Worm (Caenorhabditis elegans) whole organism, late embryonic: ENCODE data around the gene ard-1.
A peak's percentile ranks its signal among the peaks of the same experiment; 100 is the strongest.

ENCODE experiments used
- C08G9.2 ChIP-seq: sonication (generic microtip); optimal IDR thresholded peaks from 2 replicates; lab custom pipeline; 2016; ENCODE audit warnings: mild to moderate bottlenecking, missing genetic modification characterization, moderate library complexity, missing compliant biosample characterization
- C38D4.7 ChIP-seq: fragments of 200-800 bp; sonication (Bioruptor generic); optimal IDR thresholded peaks from 2 replicates; lab custom pipeline; 2018; ENCODE audit warnings: mild to moderate bottlenecking, missing genetic modification characterization, moderate library complexity, missing compliant biosample characterization
- F13H6.1 ChIP-seq: sonication (generic microtip); optimal IDR thresholded peaks from 2 replicates; lab custom pipeline; 2016; ENCODE audit warnings: missing genetic modification characterization, missing compliant biosample characterization
- K09A11.1 ChIP-seq: sonication (generic microtip); optimal IDR thresholded peaks from 2 replicates; lab custom pipeline; 2017; ENCODE audit warnings: antibody characterized with exemption, mild to moderate bottlenecking, missing genetic modification characterization, missing compliant biosample characterization; ENCODE audit not compliant: insufficient read depth
- ahr-1 ChIP-seq: sonication (generic microtip); optimal IDR thresholded peaks from 2 replicates; lab custom pipeline; 2016; ENCODE audit warnings: missing genetic modification characterization, missing compliant biosample characterization
- ama-1 ChIP-seq: fragments of 150-350 bp; optimal IDR thresholded peaks from 2 replicates; lab custom pipeline; 2014
- ceh-14 ChIP-seq: sonication (generic microtip); optimal IDR thresholded peaks from 2 replicates; lab custom pipeline; 2016; ENCODE audit warnings: missing genotype, missing genetic modification characterization, missing compliant biosample characterization
- ceh-18 ChIP-seq: sonication (generic microtip); optimal IDR thresholded peaks from 2 replicates; lab custom pipeline; 2016; ENCODE audit warnings: missing genetic modification characterization, missing compliant biosample characterization
- ceh-2 ChIP-seq: sonication (generic microtip); optimal IDR thresholded peaks from 2 replicates; lab custom pipeline; 2016; ENCODE audit warnings: missing genotype, missing genetic modification characterization, missing compliant biosample characterization
- ceh-22 ChIP-seq: sonication (generic microtip); optimal IDR thresholded peaks from 2 replicates; lab custom pipeline; 2017; ENCODE audit warnings: missing biosample characterization, missing genetic modification characterization
- ceh-30 ChIP-seq: fragments of 150-350 bp; optimal IDR thresholded peaks from 2 replicates; lab custom pipeline; 2014; ENCODE audit warnings: missing biosample characterization, missing genetic modification characterization
- ceh-31 ChIP-seq: sonication (generic microtip); optimal IDR thresholded peaks from 2 replicates; lab custom pipeline; 2016; ENCODE audit warnings: missing genetic modification characterization, missing compliant biosample characterization
- ceh-48 ChIP-seq: sonication (generic microtip); optimal IDR thresholded peaks from 2 replicates; lab custom pipeline; 2016; ENCODE audit warnings: missing genetic modification characterization, inconsistent platforms, missing compliant biosample characterization
- che-1 ChIP-seq: sonication (generic microtip); optimal IDR thresholded peaks from 2 replicates; lab custom pipeline; 2016; ENCODE audit warnings: mild to moderate bottlenecking, missing genetic modification characterization, missing compliant biosample characterization
- dmd-4 ChIP-seq: sonication (generic microtip); optimal IDR thresholded peaks from 2 replicates; lab custom pipeline; 2016; ENCODE audit warnings: borderline replicate concordance, missing genetic modification characterization, missing compliant biosample characterization
- dve-1 ChIP-seq: sonication (generic microtip); optimal IDR thresholded peaks from 2 replicates; lab custom pipeline; 2017; ENCODE audit warnings: antibody characterized with exemption, mild to moderate bottlenecking, missing genetic modification characterization, missing compliant biosample characterization
- elt-2 ChIP-seq: sonication (generic microtip); optimal IDR thresholded peaks from 2 replicates; lab custom pipeline; 2016; ENCODE audit warnings: missing genetic modification reagents, missing genetic modification characterization, missing compliant biosample characterization
- fax-1 ChIP-seq: sonication (generic microtip); optimal IDR thresholded peaks from 2 replicates; lab custom pipeline; 2016; ENCODE audit warnings: missing genotype, missing genetic modification characterization, missing compliant biosample characterization
- fkh-6 ChIP-seq: sonication (generic microtip); optimal IDR thresholded peaks from 2 replicates; lab custom pipeline; 2016; ENCODE audit warnings: missing genetic modification characterization, missing compliant biosample characterization
- hlh-13 ChIP-seq: fragments of 200-800 bp; sonication (Bioruptor generic); optimal IDR thresholded peaks from 2 replicates; lab custom pipeline; 2018; ENCODE audit warnings: mild to moderate bottlenecking, missing genetic modification characterization, missing compliant biosample characterization
- hlh-30 ChIP-seq: sonication (generic microtip); optimal IDR thresholded peaks from 2 replicates; lab custom pipeline; 2017; ENCODE audit warnings: antibody characterized with exemption, missing genetic modification characterization, missing compliant biosample characterization; ENCODE audit not compliant: insufficient read depth
- hlh-8 ChIP-seq: sonication (generic microtip); optimal IDR thresholded peaks from 2 replicates; lab custom pipeline; 2016; ENCODE audit warnings: missing genotype, missing genetic modification characterization, missing compliant biosample characterization
- lim-6 ChIP-seq: sonication (generic microtip); optimal IDR thresholded peaks from 2 replicates; lab custom pipeline; 2016; ENCODE audit warnings: missing genetic modification characterization, missing compliant biosample characterization
- nfya-1 ChIP-seq: sonication (generic microtip); optimal IDR thresholded peaks from 2 replicates; lab custom pipeline; 2017; ENCODE audit warnings: missing genetic modification characterization, mild to moderate bottlenecking, missing compliant biosample characterization, antibody characterized with exemption, moderate library complexity
- pax-1 ChIP-seq: fragments of 150-350 bp; optimal IDR thresholded peaks from 2 replicates; lab custom pipeline; 2014; ENCODE audit warnings: missing biosample characterization, missing genetic modification characterization
- ref-2 ChIP-seq: sonication (generic microtip); optimal IDR thresholded peaks from 2 replicates; lab custom pipeline; 2016; ENCODE audit warnings: missing genetic modification characterization, missing compliant biosample characterization
- rnt-1 ChIP-seq: sonication (generic microtip); optimal IDR thresholded peaks from 2 replicates; lab custom pipeline; 2016; ENCODE audit warnings: missing genetic modification characterization, missing compliant biosample characterization
- syd-9 ChIP-seq: sonication (generic microtip); optimal IDR thresholded peaks from 2 replicates; lab custom pipeline; 2016; ENCODE audit warnings: mild to moderate bottlenecking, missing genetic modification characterization, moderate library complexity, missing compliant biosample characterization
- tbx-2 ChIP-seq: sonication (generic microtip); optimal IDR thresholded peaks from 2 replicates; lab custom pipeline; 2016; ENCODE audit warnings: missing genetic modification characterization, missing compliant biosample characterization
- unc-3 ChIP-seq, 2 experiments: fragments of 200-800 bp in 1 of 2; sonication (Bioruptor generic) in 1 of 2; sonication (generic microtip) in 1 of 2; conservative IDR thresholded peaks in 1 of 2; optimal IDR thresholded peaks in 1 of 2; 2 replicates each; pipeline versions ENCODE4 v1.3.6 to Lab custom; 2016 to 2022; ENCODE audit warnings: missing compliant biosample characterization in 2 of 2, missing genetic modification characterization in 2 of 2, missing genetic modification reagents in 1 of 2
- unc-42 ChIP-seq: sonication (generic microtip); optimal IDR thresholded peaks from 2 replicates; lab custom pipeline; 2016; ENCODE audit warnings: missing genotype, missing genetic modification characterization, missing compliant biosample characterization
- unc-55 ChIP-seq: sonication (generic microtip); optimal IDR thresholded peaks from 2 replicates; lab custom pipeline; 2017; ENCODE audit warnings: missing biosample characterization, missing genetic modification reagents, missing genetic modification characterization
- zip-5 ChIP-seq: sonication (generic microtip); optimal IDR thresholded peaks from 2 replicates; lab custom pipeline; 2016; ENCODE audit warnings: missing genetic modification characterization, missing compliant biosample characterization
- ztf-16 ChIP-seq: sonication (generic microtip); optimal IDR thresholded peaks from 2 replicates; lab custom pipeline; 2017; ENCODE audit warnings: missing genetic modification characterization, missing compliant biosample characterization

Gene ard-1

ce11 chrIV:11174772-11175171 lies 43.7 kb downstream of the ard-1 start:
- no peak for TF ChIP-seq fax-1 (tag; lab: Kevin White, UChicago)
- no peak for TF ChIP-seq ztf-16

ce11 chrIV:11176967-11177366 lies 45.9 kb downstream of the ard-1 start, which contains the start of gene rap-3:
Gene rap-3 (plus strand): TSS chrIV:11177267.
- no peak for TF ChIP-seq unc-3 (GFP tag; conservative IDR thresholded peaks at IDR 0.05; lab: Robert Waterston, UW)
- TF ChIP-seq unc-3 (tag; optimal IDR thresholded peaks at IDR 0.05; lab: Kevin White, UChicago): no peak
- TF ChIP-seq fax-1 (tag; lab: Kevin White, UChicago): no peak
- no peak for TF ChIP-seq fkh-6 (tag; lab: Kevin White, UChicago)
- TF ChIP-seq ztf-16: no peak
- no peak for TF ChIP-seq ceh-2 (tag; lab: Kevin White, UChicago)
- TF ChIP-seq ceh-30 (tag; lab: Kevin White, UChicago): no peak
- no peak for TF ChIP-seq unc-42 (tag; lab: Kevin White, UChicago)
- TF ChIP-seq hlh-13 (GFP tag; lab: Kevin White, UChicago): no peak
- TF ChIP-seq ceh-31: no peak
- no peak for TF ChIP-seq hlh-8 (tag; lab: Kevin White, UChicago)
- no peak for TF ChIP-seq F13H6.1 (tag; lab: Kevin White, UChicago)
- no peak for TF ChIP-seq C38D4.7 (GFP tag; lab: Kevin White, UChicago)
- TF ChIP-seq ceh-48 (tag; lab: Kevin White, UChicago): no peak
- TF ChIP-seq syd-9: no peak
- TF ChIP-seq zip-5 (tag; lab: Kevin White, UChicago): no peak
- no peak for TF ChIP-seq ama-1 (lab: Kevin White, UChicago)
- TF ChIP-seq dmd-4 (tag; lab: Kevin White, UChicago): no peak
- TF ChIP-seq K09A11.1 (tag; lab: Kevin White, UChicago): no peak

ce11 chrIV:11178495-11178894 lies 47.4 kb downstream of the ard-1 start, which contains the start of gene C08F8.9:
Gene C08F8.9 (minus strand): TSS chrIV:11178595.
- no peak for TF ChIP-seq dve-1 (tag; lab: Kevin White, UChicago)
- TF ChIP-seq hlh-30: no peak
- no peak for TF ChIP-seq pax-1
- no peak for TF ChIP-seq ceh-18 (tag; lab: Kevin White, UChicago)
- TF ChIP-seq che-1: no peak
- no peak for TF ChIP-seq ceh-22 (tag; lab: Kevin White, UChicago)
- TF ChIP-seq unc-55 (GFP tag; lab: Kevin White, UChicago): no peak
- no peak for TF ChIP-seq ceh-30 (tag; lab: Kevin White, UChicago)
- no peak for TF ChIP-seq unc-42 (tag; lab: Kevin White, UChicago)
- TF ChIP-seq ceh-48 (tag; lab: Kevin White, UChicago): no peak

- TF ChIP-seq C08G9.2 (tag; lab: Kevin White, UChicago) (peak; percentile 47), ahr-1 (tag; lab: Kevin White, UChicago) (peak; percentile 13), lim-6 (tag; lab: Kevin White, UChicago) (peak; percentile 44), unc-42 (tag; lab: Kevin White, UChicago) (peak; percentile 54), zip-5 (tag; lab: Kevin White, UChicago) (peak; percentile 25), rnt-1 (tag; lab: Kevin White, UChicago) (peak; percentile 15), ceh-2 (tag; lab: Kevin White, UChicago) (peak; percentile 18), tbx-2 (tag; lab: Kevin White, UChicago) (peak; percentile 57), ceh-18 (tag; lab: Kevin White, UChicago) (peak; percentile 27), ceh-31 (peak; percentile 73), F13H6.1 (tag; lab: Kevin White, UChicago) (peak; percentile 29), ref-2 (tag; lab: Kevin White, UChicago) (peak; percentile 18), elt-2 (tag; lab: Kevin White, UChicago) (peak; percentile 43), ceh-14 (tag; lab: Kevin White, UChicago) (peak; percentile 49), nfya-1 (tag; lab: Kevin White, UChicago) (peak; percentile 53)
- TF ChIP-seq, all 69 proteins: peak for 15; not testable (repeated sequence) for 54
Observed at ce11 chrIV:11179123-11179740, 48.2 kb downstream of the ard-1 start, which contains the start of gene cpt-2. Gene cpt-2 (plus strand): TSS chrIV:11179645.
